Worm (Caenorhabditis elegans) whole organism, early embryonic: Measurements from ENCODE around the gene C27D8.4.

Source experiments
- ama-1 ChIP-seq: fragments of 150-350 bp; optimal IDR thresholded peaks from 2 replicates; lab custom pipeline; 2014
- ceh-36 ChIP-seq: sonication (generic microtip); optimal IDR thresholded peaks from 2 replicates; lab custom pipeline; 2016; ENCODE audit warnings: missing genetic modification characterization, inconsistent platforms, missing compliant biosample characterization
- flt-1 ChIP-seq: fragments of 200-800 bp; sonication (Bioruptor generic); IDR thresholded peaks from 2 replicates; pipeline ENCODE4 v1.3.6; 2022; ENCODE audit warnings: missing genetic modification characterization, missing compliant biosample characterization
- hmg-4 ChIP-seq: fragments of 200-800 bp; sonication (Bioruptor generic); optimal IDR thresholded peaks from 2 replicates; lab custom pipeline; 2018; ENCODE audit warnings: mild to moderate bottlenecking, missing genetic modification characterization, missing compliant biosample characterization
- pes-1 ChIP-seq: fragments of 200-800 bp; sonication (Bioruptor generic); IDR thresholded peaks from 2 replicates; pipeline ENCODE4 v1.3.6; 2022; ENCODE audit warnings: missing genetic modification reagents, missing genetic modification characterization, missing compliant biosample characterization
- sea-1 ChIP-seq: fragments of 200-800 bp; sonication (Bioruptor generic); conservative IDR thresholded peaks from 2 replicates; pipeline ENCODE4 v1.3.6; 2022; ENCODE audit warnings: missing genetic modification characterization, missing compliant biosample characterization
- tbx-37 ChIP-seq: fragments of 200-800 bp; sonication (Bioruptor generic); conservative IDR thresholded peaks from 2 replicates; pipeline ENCODE4 v1.3.6; 2022; ENCODE audit warnings: missing genetic modification reagents, missing genetic modification characterization, missing compliant biosample characterization

DNA sequence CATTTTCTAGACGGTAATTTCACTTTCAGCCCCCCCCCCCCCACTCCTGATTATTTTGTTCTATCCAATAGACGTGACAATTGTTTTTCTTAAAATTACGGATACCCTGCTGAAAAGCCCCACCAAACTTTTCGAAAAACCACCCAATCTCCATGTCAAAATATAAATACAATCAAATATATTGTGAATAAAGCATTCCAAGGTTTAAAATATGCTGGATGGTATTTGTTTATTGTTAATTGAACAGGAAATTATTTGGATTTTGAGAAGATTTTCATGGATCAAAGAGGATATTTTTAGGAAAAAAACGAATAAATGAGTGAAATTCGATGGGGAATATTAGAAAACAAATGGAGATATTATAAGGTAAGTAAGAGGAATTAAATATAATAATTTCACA lies at the start of gene C27D8.4:
- TF ChIP-seq ama-1 (lab: Kevin White, UChicago) = no peak
- TF ChIP-seq sea-1 (GFP tag; lab: Robert Waterston, UW) = no peak
- no peak for TF ChIP-seq tbx-37 (GFP tag; lab: Robert Waterston, UW)
- no peak for TF ChIP-seq flt-1
- TF ChIP-seq ceh-36 (tag; lab: Kevin White, UChicago) = no peak
- TF ChIP-seq pes-1 (GFP tag; lab: Robert Waterston, UW) = no peak
- TF ChIP-seq hmg-4 (GFP tag; lab: Kevin White, UChicago) = no peak
